Worm (Caenorhabditis elegans): ENCODE data around the gene col-122.

- TF ChIP-seq nhr-11 (tag; optimal IDR thresholded peaks at IDR 0.05) = no peak
- TF ChIP-seq zag-1 (tag; optimal IDR thresholded peaks at IDR 0.05) = no peak
- no peak for TF ChIP-seq ama-1 (optimal IDR thresholded peaks at IDR 0.05)
- TF ChIP-seq dpl-1 (GFP tag; optimal IDR thresholded peaks at IDR 0.05) = no peak
- no peak for TF ChIP-seq pqm-1 (tag; optimal IDR thresholded peaks at IDR 0.05)
- no peak for TF ChIP-seq lir-3 (tag; optimal IDR thresholded peaks at IDR 0.05)
- TF ChIP-seq D1046.2 (GFP tag; IDR thresholded peaks at IDR 0.05) = no peak
- TF ChIP-seq daf-8 (GFP tag; IDR thresholded peaks at IDR 0.05) = no peak
- no peak for TF ChIP-seq nhr-76 (tag; optimal IDR thresholded peaks at IDR 0.05)
- no peak for TF ChIP-seq madf-9 (GFP tag; conservative IDR thresholded peaks at IDR 0.05)
- no peak for TF ChIP-seq vab-7 (GFP tag; IDR thresholded peaks at IDR 0.05)
- no peak for TF ChIP-seq ctbp-1 (GFP tag; IDR thresholded peaks at IDR 0.05)
- no peak for TF ChIP-seq lin-13 (GFP tag; optimal IDR thresholded peaks at IDR 0.05)
- no peak for TF ChIP-seq ztf-11 (tag; optimal IDR thresholded peaks at IDR 0.05)
These were observed 27.1 kb upstream of the col-122 start for ce11 chrIV:9536124-9536523.

Measured in whole organism, L4 larva.